Fruit fly (Drosophila melanogaster) whole organism, embryonic: ENCODE results near the gene crol.

Experiments used
- Bdp1 ChIP-seq: fragments of 200-800 bp; sonication (Bioruptor generic); optimal IDR thresholded peaks from 3 replicates; lab custom pipeline; 2016; ENCODE audit warnings: missing biosample characterization, missing genetic modification characterization
- CG10209 ChIP-seq: fragments of 200-800 bp; sonication (Bioruptor generic); optimal IDR thresholded peaks from 3 replicates; lab custom pipeline; 2017; ENCODE audit warnings: missing biosample characterization, mild to moderate bottlenecking, missing genetic modification characterization, missing genetic modification reagents
- CG10267 ChIP-seq: fragments of 200-800 bp; sonication (Bioruptor generic); optimal IDR thresholded peaks from 2 replicates; lab custom pipeline; 2018; ENCODE audit warnings: missing biosample characterization, mild to moderate bottlenecking, missing genetic modification characterization, moderate library complexity
- CG11456 ChIP-seq: fragments of 200-800 bp; sonication (Bioruptor generic); IDR thresholded peaks from 3 replicates; pipeline ENCODE4 v1.3.6; 2022; ENCODE audit warnings: missing biosample characterization, missing genetic modification characterization
- CG14710 ChIP-seq: fragments of 200-800 bp; sonication (Bioruptor generic); optimal IDR thresholded peaks from 3 replicates; lab custom pipeline; 2019; ENCODE audit warnings: missing biosample characterization, mild to moderate bottlenecking, missing genetic modification characterization, moderate library complexity
- CG1603 ChIP-seq: fragments of 200-800 bp; sonication (Bioruptor generic); optimal IDR thresholded peaks from 2 replicates; lab custom pipeline; 2019; ENCODE audit warnings: missing biosample characterization, mild to moderate bottlenecking, missing genetic modification characterization, moderate library complexity
- CG16815 ChIP-seq: fragments of 200-800 bp; sonication (Bioruptor generic); optimal IDR thresholded peaks from 3 replicates; lab custom pipeline; 2017; ENCODE audit warnings: missing biosample characterization, mild to moderate bottlenecking, missing genetic modification characterization
- CG18262 ChIP-seq: fragments of 200-800 bp; optimal IDR thresholded peaks from 3 replicates; lab custom pipeline; 2019; ENCODE audit warnings: missing biosample characterization, mild to moderate bottlenecking, missing genetic modification characterization, moderate library complexity
- CG18599 ChIP-seq: fragments of 200-800 bp; sonication (Bioruptor generic); optimal IDR thresholded peaks from 3 replicates; lab custom pipeline; 2017; ENCODE audit warnings: missing biosample characterization, missing genetic modification characterization, mild to moderate bottlenecking, moderate library complexity, missing genetic modification reagents
- CG2712 ChIP-seq: fragments of 200-800 bp; optimal IDR thresholded peaks from 3 replicates; lab custom pipeline; 2019; ENCODE audit warnings: missing biosample characterization, mild to moderate bottlenecking, missing genetic modification characterization, moderate library complexity
- CG3065 ChIP-seq: fragments of 200-800 bp; sonication (Bioruptor generic); optimal IDR thresholded peaks from 2 replicates; lab custom pipeline; 2016; ENCODE audit warnings: missing biosample characterization, missing genetic modification characterization
- CG3163 ChIP-seq: fragments of 200-800 bp; sonication (Bioruptor generic); optimal IDR thresholded peaks from 3 replicates; lab custom pipeline; 2016; ENCODE audit warnings: missing biosample characterization, missing genetic modification characterization
- CG34224 ChIP-seq: fragments of 200-800 bp; sonication (Bioruptor generic); IDR thresholded peaks from 3 replicates; pipeline ENCODE4 v1.3.6; 2022; ENCODE audit warnings: missing biosample characterization, missing genetic modification characterization; ENCODE audit not compliant: partially characterized antibody
- CG7357 ChIP-seq: fragments of 200-800 bp; sonication (Bioruptor generic); IDR thresholded peaks from 3 replicates; pipeline ENCODE4 v1.3.6; 2022; ENCODE audit warnings: missing biosample characterization, missing genetic modification characterization
- CG7786 ChIP-seq: fragments of 200-800 bp; sonication (Bioruptor generic); optimal IDR thresholded peaks from 2 replicates; lab custom pipeline; 2016; ENCODE audit warnings: missing biosample characterization, missing genetic modification characterization
- CG7839 ChIP-seq: fragments of 200-800 bp; sonication (Bioruptor generic); optimal IDR thresholded peaks from 3 replicates; lab custom pipeline; 2018; ENCODE audit warnings: missing biosample characterization, mild to moderate bottlenecking, missing genetic modification characterization, moderate library complexity
- CG7987 ChIP-seq: fragments of 200-800 bp; sonication (Bioruptor generic); optimal IDR thresholded peaks from 2 replicates; lab custom pipeline; 2018; ENCODE audit warnings: missing biosample characterization, mild to moderate bottlenecking, missing genetic modification characterization, moderate library complexity
- CG8290 ChIP-seq, 3 experiments: fragments of 200-800 bp; sonication (Bioruptor generic); optimal IDR thresholded peaks; 2 replicates each; lab custom pipeline; 2016 to 2019; ENCODE audit warnings: missing biosample characterization in 3 of 3, missing genetic modification characterization in 3 of 3, mild to moderate bottlenecking in 2 of 3, moderate library complexity in 1 of 3
- CG9727 ChIP-seq: fragments of 200-800 bp; sonication (Bioruptor generic); optimal IDR thresholded peaks from 3 replicates; lab custom pipeline; 2017; ENCODE audit warnings: missing biosample characterization, mild to moderate bottlenecking, missing genetic modification characterization
- Elba2 ChIP-seq: fragments of 200-800 bp; sonication (Bioruptor generic); optimal IDR thresholded peaks from 3 replicates; lab custom pipeline; 2016; ENCODE audit warnings: missing biosample characterization, missing genetic modification characterization
- HLH3B ChIP-seq: fragments of 200-800 bp; sonication (Bioruptor generic); IDR thresholded peaks from 2 replicates; pipeline ENCODE4 v1.3.6; 2022; ENCODE audit warnings: missing biosample characterization, missing genetic modification characterization
- HLH54F ChIP-seq: fragments of 200-800 bp; sonication (Bioruptor generic); optimal IDR thresholded peaks from 3 replicates; lab custom pipeline; 2016; ENCODE audit warnings: missing biosample characterization, missing genetic modification characterization
- HLHmδ ChIP-seq: fragments of 200-800 bp; sonication (Bioruptor generic); optimal IDR thresholded peaks from 2 replicates; lab custom pipeline; 2018; ENCODE audit warnings: missing biosample characterization, mild to moderate bottlenecking, missing genetic modification characterization, moderate library complexity
- HmgZ ChIP-seq: fragments of 200-800 bp; sonication (Bioruptor generic); optimal IDR thresholded peaks from 2 replicates; lab custom pipeline; 2018; ENCODE audit warnings: missing biosample characterization, mild to moderate bottlenecking, missing genetic modification characterization
- Hr51 ChIP-seq, 2 experiments: fragments of 200-800 bp; sonication (Bioruptor generic); optimal IDR thresholded peaks; 2 replicates in 1 of 2; 3 replicates in 1 of 2; lab custom pipeline; 2016 to 2018; ENCODE audit warnings: missing biosample characterization in 2 of 2, missing genetic modification characterization in 2 of 2, mild to moderate bottlenecking in 1 of 2, moderate library complexity in 1 of 2
- MTF-1 ChIP-seq: fragments of 200-800 bp; sonication (Bioruptor generic); optimal IDR thresholded peaks from 2 replicates; lab custom pipeline; 2018; ENCODE audit warnings: missing biosample characterization, mild to moderate bottlenecking, missing genetic modification characterization, borderline replicate concordance
- Meics ChIP-seq: fragments of 200-800 bp; sonication (Bioruptor generic); optimal IDR thresholded peaks from 2 replicates; lab custom pipeline; 2017; ENCODE audit warnings: missing biosample characterization, mild to moderate bottlenecking, missing genetic modification characterization
- Oli ChIP-seq: fragments of 200-800 bp; sonication (Bioruptor generic); optimal IDR thresholded peaks from 2 replicates; lab custom pipeline; 2018; ENCODE audit warnings: missing biosample characterization, mild to moderate bottlenecking, missing genetic modification characterization, moderate library complexity
- Sin3A ChIP-seq: fragments of >200 bp; optimal IDR thresholded peaks from 2 replicates; lab custom pipeline; 2018
- bcd ChIP-seq: fragments of 200-800 bp; sonication (Bioruptor generic); optimal IDR thresholded peaks from 2 replicates; lab custom pipeline; 2017; ENCODE audit warnings: missing biosample characterization, mild to moderate bottlenecking, missing genetic modification characterization
- chif ChIP-seq, 2 experiments: fragments of 200-800 bp; sonication (Bioruptor generic); optimal IDR thresholded peaks; 3 replicates each; lab custom pipeline; 2016; ENCODE audit warnings: missing biosample characterization in 2 of 2, missing genetic modification characterization in 2 of 2
- crol ChIP-seq: fragments of 200-800 bp; sonication (Bioruptor generic); IDR thresholded peaks from 2 replicates; pipeline ENCODE4 v1.3.6; 2022; ENCODE audit warnings: missing biosample characterization, missing genetic modification characterization
- da ChIP-seq: fragments of 200-800 bp; sonication (Bioruptor generic); optimal IDR thresholded peaks from 2 replicates; lab custom pipeline; 2016; ENCODE audit warnings: missing biosample characterization, missing genetic modification characterization
- fd102C ChIP-seq: fragments of 200-800 bp; sonication (Bioruptor generic); optimal IDR thresholded peaks from 2 replicates; lab custom pipeline; 2018; ENCODE audit warnings: missing biosample characterization, mild to moderate bottlenecking, missing genetic modification characterization, moderate library complexity
- fd3F ChIP-seq: fragments of 200-800 bp; sonication (Bioruptor generic); optimal IDR thresholded peaks from 2 replicates; lab custom pipeline; 2018; ENCODE audit warnings: missing biosample characterization, mild to moderate bottlenecking, missing genetic modification characterization, moderate library complexity
- gem ChIP-seq: fragments of 200-800 bp; sonication (Bioruptor generic); optimal IDR thresholded peaks from 2 replicates; lab custom pipeline; 2019; ENCODE audit warnings: missing biosample characterization, mild to moderate bottlenecking, missing genetic modification characterization, moderate library complexity
- gro ChIP-seq: fragments of 200-800 bp; sonication (Bioruptor generic); optimal IDR thresholded peaks from 2 replicates; lab custom pipeline; 2016; ENCODE audit warnings: missing biosample characterization, missing genetic modification characterization
- h ChIP-seq: fragments of >200 bp; optimal IDR thresholded peaks from 2 replicates; lab custom pipeline; 2017
- ham ChIP-seq: fragments of 200-800 bp; sonication (Bioruptor generic); IDR thresholded peaks from 2 replicates; pipeline ENCODE4 v1.3.6; 2022; ENCODE audit warnings: missing biosample characterization, missing genetic modification characterization
- hkb ChIP-seq, 2 experiments: fragments of 200-800 bp in 1 of 2; fragments of >200 bp in 1 of 2; sonication (Bioruptor generic) in 1 of 2; IDR thresholded peaks in 1 of 2; optimal IDR thresholded peaks in 1 of 2; 2 replicates each; pipeline versions ENCODE4 v1.3.6 to Lab custom; 2017 to 2022; ENCODE audit warnings: missing biosample characterization in 1 of 2, missing genetic modification characterization in 1 of 2
- kah ChIP-seq: fragments of 200-800 bp; sonication (Bioruptor generic); optimal IDR thresholded peaks from 2 replicates; lab custom pipeline; 2018; ENCODE audit warnings: missing biosample characterization, mild to moderate bottlenecking, missing genetic modification characterization
- kay ChIP-seq: fragments of 200-800 bp; sonication (Bioruptor generic); optimal IDR thresholded peaks from 2 replicates; lab custom pipeline; 2016; ENCODE audit warnings: missing biosample characterization, missing genetic modification characterization
- knrl ChIP-seq: fragments of 200-800 bp; sonication (Bioruptor generic); IDR thresholded peaks from 3 replicates; pipeline ENCODE4 v1.3.6; 2022; ENCODE audit warnings: missing biosample characterization, missing genetic modification characterization; ENCODE audit not compliant: partially characterized antibody
- lab ChIP-seq: fragments of 200-800 bp; sonication (Bioruptor generic); optimal IDR thresholded peaks from 3 replicates; lab custom pipeline; 2017; ENCODE audit warnings: missing biosample characterization, missing genetic modification characterization, mild to moderate bottlenecking, moderate library complexity, missing genetic modification reagents
- mld ChIP-seq: fragments of 200-800 bp; sonication (Bioruptor generic); IDR thresholded peaks from 3 replicates; pipeline ENCODE4 v1.3.6; 2022; ENCODE audit warnings: missing biosample characterization, missing genetic modification characterization; ENCODE audit not compliant: partially characterized antibody
- oc ChIP-seq: fragments of 200-800 bp; sonication (Bioruptor generic); optimal IDR thresholded peaks from 2 replicates; lab custom pipeline; 2018; ENCODE audit warnings: missing biosample characterization, mild to moderate bottlenecking, missing genetic modification characterization, moderate library complexity
- pita ChIP-seq: fragments of 200-800 bp; sonication (Bioruptor generic); optimal IDR thresholded peaks from 2 replicates; lab custom pipeline; 2017; ENCODE audit warnings: missing biosample characterization, mild to moderate bottlenecking, missing genetic modification characterization

crol gene

DNA sequence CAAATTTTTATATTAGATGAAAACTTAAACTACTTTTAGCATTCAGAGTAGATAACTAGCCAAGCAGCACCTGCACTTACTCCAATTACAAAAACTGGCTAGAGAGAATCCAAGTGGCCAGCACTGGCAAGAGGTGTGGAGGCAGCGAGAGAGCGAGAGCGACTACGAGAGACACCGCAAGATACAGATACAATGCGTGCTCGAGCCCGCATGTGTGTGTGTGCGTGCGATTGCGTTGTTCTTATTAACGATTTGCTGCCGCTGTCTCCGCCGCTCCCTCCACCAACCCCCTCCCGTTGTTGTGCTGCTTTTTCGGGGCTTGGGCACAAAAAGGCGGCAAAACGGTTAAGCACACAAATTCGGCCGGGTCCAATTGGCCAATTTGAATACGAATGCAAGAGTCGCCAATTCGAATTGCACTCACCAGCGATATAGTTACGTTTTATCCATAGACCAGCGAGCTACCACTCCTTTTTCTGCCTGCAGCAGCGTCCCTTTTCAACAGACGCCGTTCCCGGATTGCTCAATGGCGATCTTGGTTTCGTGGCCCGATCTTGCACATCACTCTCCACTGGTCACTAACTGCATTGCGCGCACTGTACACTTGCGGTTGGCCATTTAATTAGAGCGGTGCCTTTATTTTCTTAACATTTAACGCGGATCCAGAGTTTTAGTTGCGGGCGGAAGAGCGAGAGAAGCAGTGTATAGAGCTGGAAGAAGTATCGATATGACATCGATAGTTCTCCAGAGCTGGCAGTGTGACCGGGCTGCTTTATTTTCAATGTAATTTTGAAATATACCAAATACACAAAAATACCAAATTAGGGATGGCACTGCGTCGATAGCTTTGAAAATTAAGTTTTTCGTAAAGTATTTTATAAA lies at the start of gene crol (continued):
- TF ChIP-seq Sin3A (peak; percentile 63), Meics (GFP tag; lab: Kevin White, UChicago) (peak; percentile 7), CG18262 (no peak), CG11456 (GFP tag; lab: Robert Waterston, UW) (peak; percentile 33; the same call in 1 of the 3 replicates), CG9727 (GFP tag; lab: Kevin White, UChicago) (peak; percentile 24), ham (GFP tag; lab: Robert Waterston, UW) (no peak), CG18599 (no peak), fd3F (GFP tag; lab: Kevin White, UChicago) (no peak), CG7786 (GFP tag; lab: Kevin White, UChicago) (no peak), CG3163 (GFP tag; lab: Kevin White, UChicago) (no peak), Bdp1 (no peak), CG34224 (peak; percentile 88), fd102C (GFP tag; lab: Kevin White, UChicago) (no peak), gem (no peak), HLH3B (GFP tag; lab: Robert Waterston, UW) (0 out of 2 replicates have a peak, but pooled peaks have one; percentile 25), Hr51 (GFP tag; optimal IDR thresholded peaks at IDR 0.05; lab: Kevin White, UChicago) (peak in 1 of 2 experiments; percentile 34), lab (peak; percentile 7), CG14710 (tag; lab: Kevin White, UChicago) (peak; percentile 57), HLH54F (GFP tag; lab: Kevin White, UChicago) (no peak), gro (GFP tag; lab: Kevin White, UChicago) (no peak), CG2712 (tag; lab: Kevin White, UChicago) (peak; percentile 51), CG16815 (GFP tag; lab: Kevin White, UChicago) (no peak), knrl (peak; percentile 81), CG10267 (peak; percentile 48), kay (GFP tag; lab: Kevin White, UChicago) (no peak), CG7839 (tag; lab: Kevin White, UChicago) (peak; percentile 29), MTF-1 (GFP tag; lab: Kevin White, UChicago) (no peak), CG10209 (peak; percentile 2), CG7987 (GFP tag; lab: Kevin White, UChicago) (peak; percentile 24), CG8290 (GFP tag; optimal IDR thresholded peaks at IDR 0.05; lab: Kevin White, UChicago) (no peak), CG8290 (tag; optimal IDR thresholded peaks at IDR 0.05; lab: Kevin White, UChicago) (peak in 1 of 2 experiments; percentile 64), HLHmδ (GFP tag; lab: Kevin White, UChicago) (no peak), Elba2 (GFP tag; lab: Kevin White, UChicago) (peak; percentile 100), kah (GFP tag; lab: Kevin White, UChicago) (no peak), Oli (tag; lab: Kevin White, UChicago) (no peak), CG7357 (GFP tag; lab: Robert Waterston, UW) (no peak), pita (no peak), da (no peak), HmgZ (peak; percentile 48), hkb (optimal IDR thresholded peaks at IDR 0.05; lab: Kevin White, UChicago) (no peak), hkb (GFP tag; IDR thresholded peaks at IDR 0.05; lab: Robert Waterston, UW) (peak; percentile 28; the same call in 1 of the 2 replicates), mld (peak; percentile 63; the same call in 2 of the 3 replicates), crol (GFP tag; lab: Robert Waterston, UW) (peak; percentile 100), h (lab: Kevin White, UChicago) (no peak), bcd (GFP tag; lab: Kevin White, UChicago) (peak; percentile 0), chif (GFP tag; optimal IDR thresholded peaks at IDR 0.05; lab: Kevin White, UChicago) (no peak), CG1603 (tag; lab: Kevin White, UChicago) (peak; percentile 59), oc (tag; lab: Kevin White, UChicago) (no peak), CG3065 (GFP tag; lab: Kevin White, UChicago) (no peak)
